Worm (Caenorhabditis elegans): ENCODE measurements around the gene srd-42.

srd-42 gene

DNA sequence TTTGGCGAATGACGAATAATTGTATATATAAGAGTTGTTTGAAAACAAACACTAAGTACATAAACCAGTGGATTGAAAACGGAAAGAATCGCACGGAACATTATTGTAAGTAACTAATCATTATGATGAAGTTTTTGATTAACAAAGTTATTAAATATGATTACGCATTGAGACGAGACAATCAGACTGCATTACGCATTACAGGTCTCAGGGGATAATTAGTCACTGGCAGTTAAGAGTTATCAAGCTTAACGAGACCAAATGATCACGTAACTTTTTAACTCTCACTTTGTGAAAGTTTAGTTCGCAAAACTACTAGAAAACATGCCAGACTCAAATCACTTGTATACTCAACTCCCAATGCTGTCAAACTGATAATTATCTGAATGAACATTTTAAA is at the start of gene srd-42:
TSS of gene srd-42 (minus strand) at position 101 of the 400 bp plus-strand sequence.
- no peak for TF ChIP-seq fos-1 (tag; optimal IDR thresholded peaks at IDR 0.05)
- no peak for TF ChIP-seq snpc-4 (tag; optimal IDR thresholded peaks at IDR 0.05)
- no peak for TF ChIP-seq sma-9 (GFP tag; optimal IDR thresholded peaks at IDR 0.05)
- TF ChIP-seq sma-9 (tag; optimal IDR thresholded peaks at IDR 0.05): no peak
- TF ChIP-seq mdl-1 (tag; optimal IDR thresholded peaks at IDR 0.05): no peak

DNA sequence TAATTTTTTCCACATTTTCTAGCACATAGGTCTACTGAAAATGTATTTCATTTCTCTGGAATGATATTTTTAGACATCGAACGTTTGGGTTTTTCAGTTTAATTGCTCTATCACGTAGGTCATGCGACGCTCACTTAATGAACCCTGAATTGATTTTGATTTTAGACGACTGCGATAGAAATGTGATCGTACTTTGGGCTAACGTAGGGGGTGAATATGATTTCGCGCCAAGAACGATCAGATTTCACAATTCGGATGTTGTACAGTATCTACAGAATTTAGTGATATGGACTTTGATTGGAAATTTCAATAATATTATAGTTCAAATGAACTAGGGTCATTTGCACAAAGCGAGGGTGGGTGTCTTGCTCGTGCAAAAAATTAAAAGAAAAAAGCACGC is 48.9 kb upstream of the srd-42 start:
- peak; percentile 73 for TF ChIP-seq sma-9 (GFP tag; optimal IDR thresholded peaks at IDR 0.05)
- no peak for TF ChIP-seq sma-9 (tag; optimal IDR thresholded peaks at IDR 0.05)
- peak; percentile 40 for TF ChIP-seq crh-2 (tag; optimal IDR thresholded peaks at IDR 0.05)
- no peak for TF ChIP-seq ceh-82 (tag; optimal IDR thresholded peaks at IDR 0.05)
- peak; percentile 38 for TF ChIP-seq nhr-21 (tag; optimal IDR thresholded peaks at IDR 0.05)
- no peak for TF ChIP-seq ZK546.5 (tag; optimal IDR thresholded peaks at IDR 0.05)

DNA sequence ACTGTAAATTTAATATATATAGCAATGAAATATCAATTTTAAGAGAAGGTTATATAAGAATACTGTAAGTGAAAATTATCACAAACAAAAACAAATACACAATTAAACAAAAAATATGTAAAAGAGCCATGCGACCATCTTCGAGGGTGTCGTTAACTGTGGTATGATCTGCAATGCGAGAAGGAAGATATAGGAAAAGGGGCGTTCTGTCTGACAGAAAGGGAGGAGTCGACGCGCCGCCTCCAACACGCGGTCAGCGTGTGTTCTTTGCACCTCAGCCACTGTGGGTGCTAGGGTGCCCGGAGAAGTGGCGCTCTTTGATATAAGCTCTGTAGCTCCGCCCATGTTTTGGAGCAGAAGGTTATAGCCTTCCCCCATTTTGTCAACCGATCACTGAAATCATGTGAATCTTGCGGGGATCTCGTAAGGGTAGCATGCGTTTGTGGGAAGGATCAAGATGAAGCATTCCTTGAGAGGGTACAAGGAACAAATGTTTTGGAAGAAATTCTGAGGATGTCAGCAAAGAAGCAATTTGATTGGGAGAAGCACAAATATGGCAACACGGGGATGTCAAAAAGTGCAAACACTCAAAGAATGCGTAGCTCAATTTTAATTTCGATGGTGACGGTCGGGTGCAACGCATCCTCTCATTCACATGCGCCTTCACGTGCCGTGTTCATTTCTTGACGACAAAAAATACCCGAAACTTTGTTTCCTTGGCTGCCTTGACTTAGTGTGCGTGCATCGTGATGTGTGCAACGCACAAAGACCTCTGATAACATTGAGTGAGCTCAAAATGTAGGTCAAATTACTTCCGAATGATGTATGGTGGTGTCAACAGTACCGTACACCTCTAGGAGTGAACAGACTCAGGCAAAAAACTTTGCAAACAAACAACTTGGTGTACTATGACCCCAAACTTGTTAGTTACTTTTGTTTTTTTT is 47.8 kb upstream of the srd-42 start, which contains the start of gene mxl-3:
TSS of gene mxl-3 (minus strand) at position 1 of the 944 bp plus-strand sequence.
- TF ChIP-seq nhr-25 (tag; optimal IDR thresholded peaks at IDR 0.05) (peak; percentile 44), mdl-1 (tag; optimal IDR thresholded peaks at IDR 0.05) (peak in 1 of 2 experiments; percentile 11), C34F6.9 (tag; optimal IDR thresholded peaks at IDR 0.05) (peak; percentile 2), crh-2 (tag; optimal IDR thresholded peaks at IDR 0.05) (no peak), sem-4 (tag; optimal IDR thresholded peaks at IDR 0.05) (no peak), F13H6.1 (tag; optimal IDR thresholded peaks at IDR 0.05) (peak; percentile 57), blmp-1 (tag; optimal IDR thresholded peaks at IDR 0.05; ENCODE audit: insufficient read depth) (peak; percentile 58), nhr-11 (tag; optimal IDR thresholded peaks at IDR 0.05) (no peak), mbf-1 (tag; optimal IDR thresholded peaks at IDR 0.05) (no peak), ama-1 (optimal IDR thresholded peaks at IDR 0.05) (peak; percentile 73), fos-1 (tag; optimal IDR thresholded peaks at IDR 0.05) (peak; percentile 14), nhr-21 (tag; optimal IDR thresholded peaks at IDR 0.05) (peak; percentile 65), nhr-129 (tag; optimal IDR thresholded peaks at IDR 0.05) (peak; percentile 53), gmeb-1 (tag; optimal IDR thresholded peaks at IDR 0.05) (peak; percentile 15), sma-3 (GFP tag; optimal IDR thresholded peaks at IDR 0.05) (no peak), sma-9 (GFP tag; optimal IDR thresholded peaks at IDR 0.05) (peak; percentile 88), sma-9 (tag; optimal IDR thresholded peaks at IDR 0.05) (no peak), lin-13 (GFP tag; optimal IDR thresholded peaks at IDR 0.05) (peak; percentile 48), lsy-2 (tag; optimal IDR thresholded peaks at IDR 0.05) (peak in 1 of 2 experiments; percentile 55), aly-2 (tag; optimal IDR thresholded peaks at IDR 0.05) (no peak)

DNA sequence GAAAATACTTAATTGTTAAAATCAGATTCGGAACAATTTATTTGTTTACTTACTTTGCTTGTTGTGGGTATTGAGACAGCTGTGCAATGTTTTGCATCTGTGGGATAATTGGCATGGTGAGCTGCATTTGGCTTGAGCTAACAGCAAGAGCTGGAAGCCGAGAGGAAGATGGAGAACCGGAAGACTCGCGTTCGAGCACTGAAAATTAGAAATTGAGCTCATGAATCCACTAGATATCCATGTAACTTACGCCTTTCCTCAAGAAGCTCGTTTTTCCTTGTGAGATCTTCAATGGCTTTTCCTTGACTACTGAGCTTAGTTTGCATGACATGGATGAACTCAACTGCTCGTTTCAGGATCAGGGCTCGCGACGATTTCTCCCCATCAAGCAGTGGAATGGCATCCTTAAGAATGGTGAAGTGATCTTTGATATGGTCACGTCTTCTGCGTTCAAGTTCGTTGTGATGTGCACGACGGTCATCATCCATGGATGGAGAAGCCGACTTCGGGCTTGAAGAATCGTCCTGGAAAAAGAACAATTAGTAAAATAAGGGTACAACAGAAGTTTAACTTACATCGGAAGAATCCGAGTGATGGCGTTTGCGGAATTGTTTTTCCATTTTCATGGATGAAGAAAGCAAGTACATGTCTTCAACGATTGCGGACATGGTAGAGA is 47.0 kb upstream of the srd-42 start:
- TF ChIP-seq nhr-129 (tag; optimal IDR thresholded peaks at IDR 0.05): peak; percentile 4
- no peak for TF ChIP-seq unc-62 (GFP tag; optimal IDR thresholded peaks at IDR 0.05)
- 0 out of 2 replicates have a peak, but pooled peaks have one; percentile 64 for TF ChIP-seq ztf-1 (GFP tag; conservative IDR thresholded peaks at IDR 0.05)

DNA sequence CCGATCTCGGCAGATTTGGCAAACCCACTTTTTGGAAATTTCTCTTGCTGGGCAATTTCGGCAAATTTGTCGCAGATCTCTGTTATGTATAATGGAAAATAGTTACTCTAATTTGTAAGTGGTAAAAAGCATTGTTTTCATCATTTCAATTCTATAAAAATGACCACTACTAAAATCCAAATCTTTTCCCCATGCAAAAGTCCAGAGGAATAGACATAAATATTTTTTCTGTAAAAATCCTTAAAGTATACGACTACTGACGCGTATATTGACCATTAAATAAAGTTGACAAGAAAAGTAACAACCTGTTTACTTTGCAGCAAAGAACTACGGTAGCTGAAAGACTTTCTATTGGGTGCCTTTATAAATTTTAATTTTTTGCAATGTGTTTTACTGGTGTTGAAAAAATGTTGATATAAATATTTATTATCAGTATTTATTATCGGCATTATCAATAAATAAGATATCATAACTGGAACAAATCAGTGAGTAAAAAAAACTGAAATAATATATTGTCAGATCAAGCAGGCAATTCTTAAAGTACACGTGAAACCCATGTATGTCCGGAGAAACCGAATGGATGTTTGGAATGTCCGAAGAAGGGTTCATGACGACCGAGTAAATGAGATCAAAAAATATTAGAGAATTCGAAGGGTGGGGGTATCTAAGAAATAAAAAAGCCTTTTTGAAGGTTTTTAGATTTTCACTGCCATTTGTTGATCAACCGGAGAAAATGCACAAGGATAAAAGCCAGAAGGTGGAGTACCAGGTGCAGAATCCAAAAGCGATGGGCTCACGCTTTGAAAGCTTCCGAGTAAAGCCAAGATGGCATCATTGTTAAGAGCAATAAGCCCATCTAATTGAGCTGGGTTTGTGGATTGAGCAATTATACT is 46.2 kb upstream of the srd-42 start:
- TF ChIP-seq lin-13 (GFP tag; optimal IDR thresholded peaks at IDR 0.05) (peak; percentile 71), nhr-25 (tag; optimal IDR thresholded peaks at IDR 0.05) (peak; percentile 62), nhr-21 (tag; optimal IDR thresholded peaks at IDR 0.05) (peak; percentile 84), dmd-4 (tag; optimal IDR thresholded peaks at IDR 0.05) (no peak), ztf-11 (tag; optimal IDR thresholded peaks at IDR 0.05) (no peak), lin-39 (tag; optimal IDR thresholded peaks at IDR 0.05) (no peak), sma-9 (GFP tag; optimal IDR thresholded peaks at IDR 0.05) (peak; percentile 52), sma-9 (tag; optimal IDR thresholded peaks at IDR 0.05) (no peak), sma-3 (GFP tag; optimal IDR thresholded peaks at IDR 0.05) (peak; percentile 73), elt-1 (tag; optimal IDR thresholded peaks at IDR 0.05) (no peak), alr-1 (tag; optimal IDR thresholded peaks at IDR 0.05) (no peak), mab-5 (tag; optimal IDR thresholded peaks at IDR 0.05) (no peak), fos-1 (tag; optimal IDR thresholded peaks at IDR 0.05) (no peak), lsy-2 (tag; optimal IDR thresholded peaks at IDR 0.05) (peak in 1 of 2 experiments; percentile 66), R02D3.7 (tag; optimal IDR thresholded peaks at IDR 0.05) (no peak), ztf-4 (tag; optimal IDR thresholded peaks at IDR 0.05) (peak; percentile 71), unc-62 (GFP tag; optimal IDR thresholded peaks at IDR 0.05) (peak; percentile 17), nhr-10 (tag; optimal IDR thresholded peaks at IDR 0.05) (no peak), ztf-1 (GFP tag; conservative IDR thresholded peaks at IDR 0.05) (0 out of 2 replicates have a peak, but pooled peaks have one; percentile 28), crh-2 (tag; optimal IDR thresholded peaks at IDR 0.05) (peak; percentile 72), nhr-6 (tag; optimal IDR thresholded peaks at IDR 0.05) (no peak), aly-2 (tag; optimal IDR thresholded peaks at IDR 0.05) (no peak), peb-1 (tag; optimal IDR thresholded peaks at IDR 0.05) (no peak), elt-3 (tag; optimal IDR thresholded peaks at IDR 0.05) (no peak), lin-11 (tag; optimal IDR thresholded peaks at IDR 0.05) (no peak), C34F6.9 (tag; optimal IDR thresholded peaks at IDR 0.05) (no peak)

All from whole organism, L2 larva.